Fruit fly (Drosophila melanogaster): ENCODE data around the gene Mcm10.

The Mcm10 gene

DNA sequence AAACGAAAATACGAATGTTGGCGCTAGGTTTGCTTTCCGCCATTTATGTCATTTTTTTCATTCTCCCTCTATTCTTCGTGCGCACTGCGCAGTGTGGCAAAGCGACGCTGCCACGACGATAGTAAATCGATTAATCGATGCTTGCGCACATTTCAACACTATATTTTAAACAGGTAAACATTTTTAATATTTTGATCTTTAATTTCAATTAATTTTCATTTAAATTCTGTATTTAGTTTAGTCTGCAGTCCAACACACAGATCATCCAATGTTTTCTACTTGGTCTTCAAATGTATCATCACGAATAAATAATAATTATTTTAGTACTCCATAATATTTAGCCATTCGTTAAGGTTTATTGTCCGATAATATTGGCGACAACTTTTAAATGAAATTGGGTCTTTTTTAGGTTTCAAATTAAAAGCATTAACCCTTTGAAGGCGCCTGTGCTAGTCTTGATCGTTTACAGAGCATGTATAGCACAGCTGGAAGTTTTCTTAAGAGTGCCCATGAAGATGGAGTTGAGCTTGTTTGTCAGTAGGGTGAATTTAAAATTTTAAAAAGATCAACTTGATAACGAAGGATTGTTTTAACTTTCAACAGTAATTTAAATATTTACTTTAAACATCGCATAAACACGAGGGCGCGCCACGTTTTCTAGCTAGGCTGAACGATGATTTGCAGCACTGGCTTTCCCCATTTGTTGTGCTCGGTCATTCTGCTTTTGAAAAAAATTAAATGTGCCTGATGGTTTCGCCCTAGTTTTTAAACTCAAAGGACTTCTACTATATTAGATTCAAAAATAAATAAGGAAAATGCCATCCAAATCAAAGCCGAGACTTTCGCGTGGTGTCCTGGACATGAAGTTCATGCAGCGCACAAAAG is 23.3 kb upstream of the Mcm10 start, which contains the start of the genes Mpp6 and E2f2 (continued):
- TF ChIP-seq CG11504 (tag; optimal IDR thresholded peaks at IDR 0.05) (peak; percentile 18), sens (GFP tag) (peak; percentile 70), pho (GFP tag; optimal IDR thresholded peaks at IDR 0.05) (peak; percentile 41), slp2 (GFP tag; optimal IDR thresholded peaks at IDR 0.05) (peak; percentile 0), twi (tag; optimal IDR thresholded peaks at IDR 0.05) (no peak), emc (GFP tag; optimal IDR thresholded peaks at IDR 0.05) (peak; percentile 9), CG7556 (GFP tag; optimal IDR thresholded peaks at IDR 0.05) (peak; percentile 33), Pdp1 (GFP tag; optimal IDR thresholded peaks at IDR 0.05) (peak in 1 of 2 experiments; percentile 16), pum (GFP tag; optimal IDR thresholded peaks at IDR 0.05) (peak; percentile 52), CG12391 (tag; optimal IDR thresholded peaks at IDR 0.05) (peak; percentile 6), CG2116 (GFP tag; optimal IDR thresholded peaks at IDR 0.05) (peak; percentile 62), CG18619 (GFP tag; optimal IDR thresholded peaks at IDR 0.05) (peak; percentile 36), zfh1 (GFP tag; IDR thresholded peaks at IDR 0.05) (peak; percentile 58; the same call in 2 of the 3 replicates), CG15696 (tag; optimal IDR thresholded peaks at IDR 0.05) (no peak), CG10654 (GFP tag; optimal IDR thresholded peaks at IDR 0.05) (no peak), Eip74EF (GFP tag; optimal IDR thresholded peaks at IDR 0.05) (no peak), lab (GFP tag; optimal IDR thresholded peaks at IDR 0.05) (no peak), CG3847 (GFP tag; IDR thresholded peaks at IDR 0.05) (peak; percentile 82), CG4617 (GFP tag; optimal IDR thresholded peaks at IDR 0.05; ENCODE audit: borderline replicate concordance) (peak; percentile 4), CG9727 (GFP tag; optimal IDR thresholded peaks at IDR 0.05) (peak; percentile 19), Hr78 (GFP tag; optimal IDR thresholded peaks at IDR 0.05) (no peak), tin (GFP tag; optimal IDR thresholded peaks at IDR 0.05) (peak; percentile 31), Dad (GFP tag; optimal IDR thresholded peaks at IDR 0.05) (peak; percentile 1), CG16779 (GFP tag; IDR thresholded peaks at IDR 0.05) (peak; percentile 60; the same call in 1 of the 2 replicates), Rfx (GFP tag; IDR thresholded peaks at IDR 0.05) (peak; percentile 86), Atf-2 (GFP tag; optimal IDR thresholded peaks at IDR 0.05) (no peak), crp (GFP tag; optimal IDR thresholded peaks at IDR 0.05) (peak in 1 of 2 experiments; percentile 24), zf30C (GFP tag; optimal IDR thresholded peaks at IDR 0.05) (no peak), lmd (GFP tag; IDR thresholded peaks at IDR 0.05) (peak; percentile 52; the same call in 1 of the 2 replicates), CG11247 (GFP tag; IDR thresholded peaks at IDR 0.05) (peak; percentile 71), CG17186 (GFP tag; optimal IDR thresholded peaks at IDR 0.05) (peak; percentile 77), YL-1 (GFP tag; optimal IDR thresholded peaks at IDR 0.05) (peak; percentile 68), C15 (GFP tag; IDR thresholded peaks at IDR 0.05) (no peak), CG7786 (GFP tag; optimal IDR thresholded peaks at IDR 0.05) (peak; percentile 24), Ets65A (GFP tag) (peak; percentile 93), Dref (GFP tag; IDR thresholded peaks at IDR 0.05) (peak; percentile 87), bbx (GFP tag; IDR thresholded peaks at IDR 0.05; ENCODE audit: partially characterized antibody) (peak; percentile 93), Hsf (GFP tag; optimal IDR thresholded peaks at IDR 0.05) (peak; percentile 24), CG18599 (GFP tag; optimal IDR thresholded peaks at IDR 0.05) (peak; percentile 50), CG17328 (GFP tag; IDR thresholded peaks at IDR 0.05) (no peak), mam (GFP tag; optimal IDR thresholded peaks at IDR 0.05) (peak; percentile 58), Opbp (GFP tag; IDR thresholded peaks at IDR 0.05; ENCODE audit: partially characterized antibody) (peak; percentile 91), MBD-R2 (GFP tag; IDR thresholded peaks at IDR 0.05) (peak; percentile 81), gro (GFP tag; optimal IDR thresholded peaks at IDR 0.05) (peak; percentile 22), hbn (GFP tag; IDR thresholded peaks at IDR 0.05; ENCODE audit: partially characterized antibody) (peak; percentile 87), CG13624 (GFP tag; optimal IDR thresholded peaks at IDR 0.05) (peak; percentile 64), CG6689 (GFP tag; IDR thresholded peaks at IDR 0.05) (0 out of 2 replicates have a peak, but pooled peaks have one; percentile 20)
